Fruit fly (Drosophila melanogaster) whole organism, embryonic: Measurements from ENCODE around the gene CG15343.
A peak's percentile ranks its signal among the peaks of the same experiment; 100 is the strongest.

ENCODE experiments used
- B-H2 ChIP-seq: fragments of 200-800 bp; sonication (Bioruptor generic); optimal IDR thresholded peaks from 2 replicates; lab custom pipeline; 2018; ENCODE audit warnings: missing biosample characterization, mild to moderate bottlenecking, missing genetic modification characterization
- CG10267 ChIP-seq: fragments of 200-800 bp; sonication (Bioruptor generic); optimal IDR thresholded peaks from 2 replicates; lab custom pipeline; 2018; ENCODE audit warnings: missing biosample characterization, mild to moderate bottlenecking, missing genetic modification characterization, moderate library complexity
- CG10321 ChIP-seq: fragments of 200-800 bp; sonication (Bioruptor generic); IDR thresholded peaks from 2 replicates; pipeline ENCODE4 v1.3.6; 2022; ENCODE audit warnings: missing biosample characterization, missing genetic modification characterization
- CG10979 ChIP-seq: fragments of 200-800 bp; sonication (Bioruptor generic); optimal IDR thresholded peaks from 2 replicates; lab custom pipeline; 2018; ENCODE audit warnings: missing biosample characterization, mild to moderate bottlenecking, missing genetic modification characterization, moderate library complexity
- CG1233 ChIP-seq: fragments of 200-800 bp; sonication (Bioruptor generic); optimal IDR thresholded peaks from 4 replicates; lab custom pipeline; 2018; ENCODE audit warnings: missing biosample characterization, mild to moderate bottlenecking, missing genetic modification characterization
- CG14014 ChIP-seq: fragments of 200-800 bp; sonication (Bioruptor generic); IDR thresholded peaks from 2 replicates; pipeline ENCODE4 v1.3.6; 2022; ENCODE audit warnings: missing biosample characterization, missing genetic modification characterization
- CG14441 ChIP-seq: fragments of 200-800 bp; sonication (Bioruptor generic); IDR thresholded peaks from 2 replicates; pipeline ENCODE4 v1.3.6; 2022; ENCODE audit warnings: missing biosample characterization, missing genetic modification characterization
- CG17385 ChIP-seq: fragments of 200-800 bp; sonication (Bioruptor generic); optimal IDR thresholded peaks from 3 replicates; lab custom pipeline; 2018; ENCODE audit warnings: missing biosample characterization, mild to moderate bottlenecking, missing genetic modification characterization
- CG17568 ChIP-seq: fragments of 200-800 bp; sonication (Bioruptor generic); optimal IDR thresholded peaks from 2 replicates; lab custom pipeline; 2018; ENCODE audit warnings: missing biosample characterization, mild to moderate bottlenecking, missing genetic modification characterization, moderate library complexity
- CG18599 ChIP-seq: fragments of 200-800 bp; sonication (Bioruptor generic); optimal IDR thresholded peaks from 3 replicates; lab custom pipeline; 2017; ENCODE audit warnings: missing biosample characterization, missing genetic modification characterization, mild to moderate bottlenecking, moderate library complexity, missing genetic modification reagents
- CG18764 ChIP-seq: fragments of 200-800 bp; sonication (Bioruptor generic); optimal IDR thresholded peaks from 3 replicates; lab custom pipeline; 2016; ENCODE audit warnings: missing biosample characterization, missing genetic modification characterization
- CG2199 ChIP-seq: fragments of 200-800 bp; sonication (Bioruptor generic); IDR thresholded peaks from 3 replicates; pipeline ENCODE4 v1.3.6; 2022; ENCODE audit warnings: missing biosample characterization, missing genetic modification characterization
- CG2875 ChIP-seq: fragments of 200-800 bp; sonication (Bioruptor generic); optimal IDR thresholded peaks from 2 replicates; lab custom pipeline; 2017; ENCODE audit warnings: missing biosample characterization, mild to moderate bottlenecking, missing genetic modification characterization, missing genetic modification reagents
- CG3407 ChIP-seq: fragments of 200-800 bp; sonication (Bioruptor generic); optimal IDR thresholded peaks from 2 replicates; lab custom pipeline; 2018; ENCODE audit warnings: missing biosample characterization, mild to moderate bottlenecking, missing genetic modification characterization
- CG3847 ChIP-seq: fragments of 200-800 bp; sonication (Bioruptor generic); IDR thresholded peaks from 2 replicates; pipeline ENCODE4 v1.3.6; 2022; ENCODE audit warnings: missing biosample characterization, missing genetic modification characterization
- CG4730 ChIP-seq: fragments of 200-800 bp; sonication (Bioruptor generic); IDR thresholded peaks from 2 replicates; pipeline ENCODE4 v1.3.6; 2022; ENCODE audit warnings: missing biosample characterization, missing genetic modification characterization
- CG5180 ChIP-seq: fragments of 200-800 bp; sonication (Bioruptor generic); optimal IDR thresholded peaks from 3 replicates; lab custom pipeline; 2017; ENCODE audit warnings: missing biosample characterization, missing genetic modification characterization, mild to moderate bottlenecking, moderate library complexity, missing genetic modification reagents
- CG7357 ChIP-seq: fragments of 200-800 bp; sonication (Bioruptor generic); IDR thresholded peaks from 3 replicates; pipeline ENCODE4 v1.3.6; 2022; ENCODE audit warnings: missing biosample characterization, missing genetic modification characterization
- CG9797 ChIP-seq: fragments of 200-800 bp; sonication (Bioruptor generic); optimal IDR thresholded peaks from 3 replicates; lab custom pipeline; 2018; ENCODE audit warnings: missing biosample characterization, mild to moderate bottlenecking, missing genetic modification characterization
- CG9876 ChIP-seq: fragments of 200-800 bp; sonication (Bioruptor generic); optimal IDR thresholded peaks from 2 replicates; lab custom pipeline; 2016; ENCODE audit warnings: missing biosample characterization, missing genetic modification characterization
- Camta ChIP-seq: fragments of 200-800 bp; sonication (Bioruptor generic); optimal IDR thresholded peaks from 2 replicates; lab custom pipeline; 2016; ENCODE audit warnings: missing biosample characterization, missing genetic modification characterization
- Dek ChIP-seq: fragments of 200-800 bp; sonication (Bioruptor generic); optimal IDR thresholded peaks from 3 replicates; lab custom pipeline; 2019; ENCODE audit warnings: missing biosample characterization, mild to moderate bottlenecking, missing genetic modification characterization, moderate library complexity
- Dip2 ChIP-seq: fragments of 200-800 bp; sonication (Bioruptor generic); IDR thresholded peaks from 2 replicates; pipeline ENCODE4 v1.3.6; 2022; ENCODE audit warnings: missing biosample characterization, missing genetic modification characterization
- Hr39 ChIP-seq: fragments of >200 bp; optimal IDR thresholded peaks from 2 replicates; lab custom pipeline; 2017
- Lhr ChIP-seq: fragments of 200-800 bp; sonication (Bioruptor generic); optimal IDR thresholded peaks from 3 replicates; lab custom pipeline; 2017; ENCODE audit warnings: mild to moderate bottlenecking, missing biosample characterization, missing genetic modification reagents, missing genetic modification characterization
- Lim3 ChIP-seq: fragments of 200-800 bp; sonication (Bioruptor generic); IDR thresholded peaks from 2 replicates; pipeline ENCODE4 v1.3.6; 2022; ENCODE audit warnings: missing biosample characterization, missing genetic modification characterization
- Myb ChIP-seq: fragments of 200-800 bp; sonication (Bioruptor generic); optimal IDR thresholded peaks from 2 replicates; lab custom pipeline; 2016; ENCODE audit warnings: missing biosample characterization, missing genetic modification characterization
- Ptx1 ChIP-seq: fragments of 200-800 bp; sonication (Bioruptor generic); IDR thresholded peaks from 2 replicates; pipeline ENCODE4 v1.3.6; 2022; ENCODE audit warnings: missing biosample characterization, missing genetic modification characterization
- Sin3A ChIP-seq: fragments of >200 bp; optimal IDR thresholded peaks from 2 replicates; lab custom pipeline; 2018
- Sry-β ChIP-seq: fragments of 200-800 bp; sonication (Bioruptor generic); optimal IDR thresholded peaks from 2 replicates; lab custom pipeline; 2018; ENCODE audit warnings: missing biosample characterization, mild to moderate bottlenecking, missing genetic modification characterization, moderate library complexity
- TFAM ChIP-seq: fragments of 200-800 bp; sonication (Bioruptor generic); optimal IDR thresholded peaks from 2 replicates; lab custom pipeline; 2017; ENCODE audit warnings: missing biosample characterization, missing genetic modification characterization, inconsistent platforms
- Taf1 ChIP-seq: fragments of 200-800 bp; sonication (Bioruptor generic); IDR thresholded peaks from 2 replicates; pipeline ENCODE4 v1.3.6; 2022; ENCODE audit warnings: missing biosample characterization, missing genetic modification characterization
- ase ChIP-seq: fragments of 200-800 bp; sonication (Bioruptor generic); IDR thresholded peaks from 3 replicates; pipeline ENCODE4 v1.3.6; 2022; ENCODE audit warnings: missing biosample characterization, missing genetic modification characterization
- bab2 ChIP-seq: fragments of 200-800 bp; sonication (Bioruptor generic); optimal IDR thresholded peaks from 2 replicates; lab custom pipeline; 2016; ENCODE audit warnings: missing biosample characterization, missing genetic modification characterization
- chinmo ChIP-seq: fragments of 200-800 bp; sonication (Bioruptor generic); IDR thresholded peaks from 4 replicates; pipeline ENCODE4 v1.3.6; 2022; ENCODE audit warnings: missing biosample characterization, missing genetic modification characterization; ENCODE audit not compliant: partially characterized antibody
- ci ChIP-seq: fragments of 200-800 bp; sonication (Bioruptor generic); IDR thresholded peaks from 3 replicates; pipeline ENCODE4 v1.3.6; 2022; ENCODE audit warnings: missing biosample characterization, missing genetic modification characterization
- croc ChIP-seq: fragments of 200-800 bp; sonication (Bioruptor generic); conservative IDR thresholded peaks from 3 replicates; pipeline ENCODE4 v1.3.6; 2022; ENCODE audit warnings: missing biosample characterization, missing genetic modification characterization
- dimm ChIP-seq: fragments of 200-800 bp; sonication (Bioruptor generic); IDR thresholded peaks from 2 replicates; pipeline ENCODE4 v1.3.6; 2022; ENCODE audit warnings: missing biosample characterization, missing genetic modification characterization
- disco-r ChIP-seq: fragments of 200-800 bp; sonication (Bioruptor generic); optimal IDR thresholded peaks from 2 replicates; lab custom pipeline; 2016; ENCODE audit warnings: missing biosample characterization, missing genetic modification characterization
- fd64A ChIP-seq: fragments of 200-800 bp; sonication (Bioruptor generic); optimal IDR thresholded peaks from 3 replicates; lab custom pipeline; 2018; ENCODE audit warnings: missing biosample characterization, mild to moderate bottlenecking, missing genetic modification characterization
- grn ChIP-seq: fragments of 200-800 bp; sonication (Bioruptor generic); optimal IDR thresholded peaks from 3 replicates; lab custom pipeline; 2017; ENCODE audit warnings: missing biosample characterization, missing genetic modification characterization
- gt ChIP-seq: fragments of 200-800 bp; sonication (Bioruptor generic); IDR thresholded peaks from 2 replicates; pipeline ENCODE4 v1.3.6; 2022; ENCODE audit warnings: missing biosample characterization, missing genetic modification characterization
- hb ChIP-seq: fragments of 200-800 bp; sonication (Bioruptor generic); IDR thresholded peaks from 3 replicates; pipeline ENCODE4 v1.3.6; 2022; ENCODE audit warnings: missing biosample characterization, missing genetic modification characterization; ENCODE audit not compliant: partially characterized antibody
- p53 ChIP-seq: fragments of 200-800 bp; sonication (Bioruptor generic); optimal IDR thresholded peaks from 2 replicates; lab custom pipeline; 2016; ENCODE audit warnings: missing biosample characterization, missing genetic modification characterization
- pb ChIP-seq: fragments of 200-800 bp; sonication (Bioruptor generic); optimal IDR thresholded peaks from 3 replicates; lab custom pipeline; 2016; ENCODE audit warnings: missing biosample characterization, missing genetic modification characterization
- peb ChIP-seq: fragments of 200-800 bp; sonication (Bioruptor generic); IDR thresholded peaks from 2 replicates; pipeline ENCODE4 v1.3.6; 2022; ENCODE audit warnings: missing biosample characterization, missing genetic modification characterization
- pum ChIP-seq: fragments of 200-800 bp; sonication (Bioruptor generic); optimal IDR thresholded peaks from 2 replicates; lab custom pipeline; 2016; ENCODE audit warnings: missing biosample characterization, missing genetic modification characterization
- sim ChIP-seq: fragments of 200-800 bp; sonication (Bioruptor generic); IDR thresholded peaks from 2 replicates; pipeline ENCODE4 v1.3.6; 2022; ENCODE audit warnings: missing biosample characterization, missing genetic modification characterization
- slou ChIP-seq: fragments of 200-800 bp; sonication (Bioruptor generic); optimal IDR thresholded peaks from 3 replicates; lab custom pipeline; 2016; ENCODE audit warnings: missing biosample characterization, missing genetic modification characterization
- stc ChIP-seq: fragments of 200-800 bp; sonication (Bioruptor generic); IDR thresholded peaks from 2 replicates; pipeline ENCODE4 v1.3.6; 2022; ENCODE audit warnings: missing biosample characterization, missing genetic modification characterization
- vfl ChIP-seq: fragments of 200-800 bp; sonication (Bioruptor generic); optimal IDR thresholded peaks from 2 replicates; lab custom pipeline; 2016; ENCODE audit warnings: missing biosample characterization, missing genetic modification characterization

Gene CG15343

DNA sequence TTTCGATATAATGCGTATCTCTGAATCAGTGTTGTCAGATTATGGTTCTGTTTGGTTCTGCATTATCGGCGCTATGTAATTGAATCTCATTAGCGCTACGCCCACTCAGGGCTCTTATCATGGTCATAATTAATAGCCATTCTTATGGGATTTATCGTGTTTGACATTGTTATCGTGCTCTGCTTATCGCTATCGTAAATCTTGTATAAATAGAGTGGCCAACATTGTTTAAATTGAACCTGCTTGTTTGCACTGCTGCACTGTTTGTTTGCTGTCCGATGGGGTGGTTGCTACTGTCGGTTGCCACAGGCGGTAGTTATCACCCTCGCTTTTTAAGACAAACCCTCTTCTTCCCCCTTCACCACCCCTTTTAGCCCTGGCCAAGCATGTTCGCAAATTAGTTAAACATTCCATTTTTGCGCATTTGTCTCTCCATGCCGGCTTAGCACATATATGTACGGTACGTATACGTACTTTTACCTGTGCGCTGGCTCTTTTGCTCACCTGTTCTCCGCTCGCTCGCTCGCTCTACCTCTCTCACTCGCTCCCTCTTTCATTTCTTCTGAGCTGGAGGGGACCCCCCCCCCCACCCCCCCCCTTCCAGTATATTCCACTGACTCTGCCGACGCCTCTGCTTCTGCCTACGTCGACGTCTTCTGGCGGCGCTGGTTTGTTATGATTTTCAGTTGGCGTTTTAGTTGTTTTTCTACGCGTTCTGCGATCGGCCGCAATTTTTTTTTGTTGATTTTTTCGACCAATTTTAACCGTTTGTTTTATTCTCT lies 43.5 kb downstream of the CG15343 start (continued):
- TF ChIP-seq hb (GFP tag; lab: Robert Waterston, UW) = no peak
- peak; percentile 43 for TF ChIP-seq disco-r (GFP tag; lab: Kevin White, UChicago)
- no peak for TF ChIP-seq pb (GFP tag; lab: Kevin White, UChicago)
- TF ChIP-seq croc (GFP tag; lab: Robert Waterston, UW) = no peak
- peak; percentile 61 for TF ChIP-seq bab2 (GFP tag; lab: Kevin White, UChicago)
- no peak for TF ChIP-seq CG10321 (GFP tag; lab: Robert Waterston, UW)
- peak; percentile 80 for TF ChIP-seq CG3407 (GFP tag; lab: Kevin White, UChicago)
- TF ChIP-seq Lim3 = no peak
- no peak for TF ChIP-seq Sin3A (lab: Kevin White, UChicago)
- peak; percentile 78 for TF ChIP-seq CG2875 (GFP tag; lab: Kevin White, UChicago)
- no peak for TF ChIP-seq peb (GFP tag; lab: Robert Waterston, UW)
- TF ChIP-seq CG18764 = peak; percentile 13
- TF ChIP-seq stc (GFP tag; lab: Robert Waterston, UW) = peak; percentile 58; the same call in 1 of the 2 replicates
- TF ChIP-seq CG5180 = peak; percentile 67
- peak; percentile 41 for TF ChIP-seq CG17385 (GFP tag; lab: Kevin White, UChicago)
- TF ChIP-seq p53 (GFP tag; lab: Kevin White, UChicago) = peak; percentile 13
- no peak for TF ChIP-seq CG14441
- peak; percentile 4 for TF ChIP-seq pum
- peak; percentile 35 for TF ChIP-seq Sry-β
- TF ChIP-seq Camta (GFP tag; lab: Kevin White, UChicago) = peak; percentile 43
- no peak for TF ChIP-seq Myb (GFP tag; lab: Kevin White, UChicago)
- peak; percentile 19 for TF ChIP-seq B-H2 (GFP tag; lab: Kevin White, UChicago)
- TF ChIP-seq CG18599 (GFP tag; lab: Kevin White, UChicago) = peak; percentile 74
- TF ChIP-seq CG1233 = peak; percentile 72
- no peak for TF ChIP-seq CG14014 (GFP tag; lab: Robert Waterston, UW)
- TF ChIP-seq CG7357 (GFP tag; lab: Robert Waterston, UW) = no peak
- peak; percentile 20 for TF ChIP-seq Hr39 (lab: Kevin White, UChicago)
- no peak for TF ChIP-seq CG9876
- TF ChIP-seq dimm = no peak
- TF ChIP-seq Dek (tag; lab: Kevin White, UChicago) = no peak
- 0 out of 3 replicates have a peak, but pooled peaks have one; percentile 22 for TF ChIP-seq ase (GFP tag; lab: Robert Waterston, UW)
- no peak for TF ChIP-seq vfl (GFP tag; lab: Kevin White, UChicago)
- TF ChIP-seq fd64A (GFP tag; lab: Kevin White, UChicago) = peak; percentile 81
- no peak for TF ChIP-seq Dip2
- peak; percentile 43; the same call in 1 of the 2 replicates for TF ChIP-seq sim (GFP tag; lab: Robert Waterston, UW)
- no peak for TF ChIP-seq Ptx1 (GFP tag; lab: Robert Waterston, UW)
- no peak for TF ChIP-seq gt
- TF ChIP-seq Taf1 (GFP tag; lab: Robert Waterston, UW) = no peak
- TF ChIP-seq CG2199 (GFP tag; lab: Robert Waterston, UW) = no peak
- TF ChIP-seq CG4730 (GFP tag; lab: Robert Waterston, UW) = no peak
- peak; percentile 69 for TF ChIP-seq CG17568 (GFP tag; lab: Kevin White, UChicago)
- TF ChIP-seq CG10267 (tag; lab: Kevin White, UChicago) = peak; percentile 19
- peak; percentile 18 for TF ChIP-seq CG10979 (tag; lab: Kevin White, UChicago)
- TF ChIP-seq CG9797 (GFP tag; lab: Kevin White, UChicago) = peak; percentile 23
- TF ChIP-seq Lhr (GFP tag; lab: Kevin White, UChicago) = peak; percentile 44
- TF ChIP-seq chinmo (GFP tag; lab: Robert Waterston, UW) = 0 out of 4 replicates have a peak, but pooled peaks have one; percentile 58
- TF ChIP-seq grn (GFP tag; lab: Kevin White, UChicago) = peak; percentile 93
- TF ChIP-seq ci (GFP tag; lab: Robert Waterston, UW) = peak; percentile 75
- no peak for TF ChIP-seq CG3847 (GFP tag; lab: Robert Waterston, UW)
- no peak for TF ChIP-seq slou (GFP tag; lab: Kevin White, UChicago)
- TF ChIP-seq TFAM = no peak
